Worm (Caenorhabditis elegans): ENCODE data around the gene nlp-21.

DNA sequence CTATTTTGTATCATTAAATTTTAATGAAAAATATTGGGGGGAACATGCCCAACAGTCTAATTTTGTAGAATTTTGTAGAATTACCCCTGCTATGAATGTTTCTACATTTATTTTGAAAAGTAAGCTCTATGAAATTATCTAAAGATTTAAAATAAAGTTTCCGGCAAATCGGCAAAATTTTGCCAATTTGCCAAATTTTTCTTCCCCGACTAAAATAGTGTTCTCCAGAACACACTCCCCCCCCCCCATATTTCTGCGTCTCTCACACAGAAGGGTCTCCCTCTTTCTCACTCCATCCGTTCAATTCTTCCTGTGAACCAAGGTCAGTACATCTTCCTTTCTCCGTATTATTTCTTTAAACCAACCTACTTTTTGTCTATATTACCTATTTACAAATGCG is 12.0 kb upstream of the nlp-21 start, which contains the start of gene Y47D3B.4:
- no peak for TF ChIP-seq ref-1 (GFP tag; conservative IDR thresholded peaks at IDR 0.05)
- TF ChIP-seq klf-2 (GFP tag; conservative IDR thresholded peaks at IDR 0.05) = no peak
